Worm (Caenorhabditis elegans): ENCODE measurements around the gene ech-2.

DNA sequence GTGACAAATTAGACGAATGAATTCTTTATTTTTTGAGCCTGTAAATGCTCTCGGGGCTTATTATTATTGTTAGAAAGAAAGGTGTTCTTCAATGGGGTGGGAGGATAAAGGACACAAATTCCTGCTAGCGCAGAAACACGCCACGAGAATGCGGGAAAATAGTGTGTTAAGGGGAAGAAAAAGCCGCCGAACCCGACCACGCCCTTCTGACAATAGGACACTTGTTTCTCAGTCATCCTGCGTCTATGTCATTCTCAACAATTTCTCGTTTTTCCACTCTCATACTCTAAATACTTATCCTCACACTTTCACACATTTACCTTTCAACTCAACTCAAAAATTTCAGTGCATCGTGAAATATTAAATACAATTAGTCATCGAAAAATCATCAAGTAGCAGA is 42.2 kb downstream of the ech-2 start, which contains the start of gene M117.1:
- TF ChIP-seq pha-4 (tag; optimal IDR thresholded peaks at IDR 0.05) (no peak), snpc-4 (tag; optimal IDR thresholded peaks at IDR 0.05) (no peak), mab-5 (tag; optimal IDR thresholded peaks at IDR 0.05) (no peak), mep-1 (tag; optimal IDR thresholded peaks at IDR 0.05) (no peak), ham-2 (GFP tag; optimal IDR thresholded peaks at IDR 0.05) (no peak), unc-62 (GFP tag; optimal IDR thresholded peaks at IDR 0.05) (no peak), blmp-1 (tag; optimal IDR thresholded peaks at IDR 0.05) (no peak), nhr-237 (tag; optimal IDR thresholded peaks at IDR 0.05) (no peak), flh-1 (GFP tag; optimal IDR thresholded peaks at IDR 0.05) (no peak), zip-8 (tag; optimal IDR thresholded peaks at IDR 0.05) (no peak), nhr-12 (tag; optimal IDR thresholded peaks at IDR 0.05) (no peak), ztf-11 (tag; optimal IDR thresholded peaks at IDR 0.05) (no peak), elt-3 (tag; optimal IDR thresholded peaks at IDR 0.05) (no peak), lin-13 (tag; optimal IDR thresholded peaks at IDR 0.05) (no peak)

All from whole organism, mixed stage, embryonic.